Fruit fly (Drosophila melanogaster): ENCODE data around the gene CG18754.

The CG18754 gene

dm6 chr3R:23713901-23714300 is 30.0 kb downstream of the CG18754 start (continued):
- TF ChIP-seq BEAF-32 (GFP tag; optimal IDR thresholded peaks at IDR 0.05) (no peak), CHES-1-like (GFP tag; optimal IDR thresholded peaks at IDR 0.05) (no peak), CG17359 (tag; optimal IDR thresholded peaks at IDR 0.05) (peak; percentile 70), wek (GFP tag; optimal IDR thresholded peaks at IDR 0.05) (no peak), ind (GFP tag; optimal IDR thresholded peaks at IDR 0.05) (peak; percentile 17), CG17802 (tag; optimal IDR thresholded peaks at IDR 0.05) (peak; percentile 8), HmgZ (tag; optimal IDR thresholded peaks at IDR 0.05) (no peak), CG12219 (GFP tag; optimal IDR thresholded peaks at IDR 0.05) (peak; percentile 57), caup (GFP tag; optimal IDR thresholded peaks at IDR 0.05; ENCODE audit: severe bottlenecking) (no peak), CG3407 (GFP tag; optimal IDR thresholded peaks at IDR 0.05) (peak; percentile 60), CG32767 (GFP tag; IDR thresholded peaks at IDR 0.05) (0 out of 2 replicates have a peak, but pooled peaks have one; percentile 26), CG18476 (GFP tag; optimal IDR thresholded peaks at IDR 0.05) (peak; percentile 34), CG9876 (GFP tag; optimal IDR thresholded peaks at IDR 0.05) (no peak), CG31388 (GFP tag; optimal IDR thresholded peaks at IDR 0.05) (peak; percentile 64), Taf1 (GFP tag; IDR thresholded peaks at IDR 0.05) (no peak), danr (GFP tag; IDR thresholded peaks at IDR 0.05) (no peak), CG34224 (GFP tag; IDR thresholded peaks at IDR 0.05; ENCODE audit: partially characterized antibody) (no peak), pros (GFP tag; optimal IDR thresholded peaks at IDR 0.05) (no peak), aop (GFP tag; IDR thresholded peaks at IDR 0.05) (0 out of 2 replicates have a peak, but pooled peaks have one; percentile 13), CG13775 (GFP tag; optimal IDR thresholded peaks at IDR 0.05) (peak; percentile 46), Lhr (GFP tag; optimal IDR thresholded peaks at IDR 0.05) (peak; percentile 5), CG15601 (tag; optimal IDR thresholded peaks at IDR 0.05) (peak; percentile 48), chn (GFP tag; optimal IDR thresholded peaks at IDR 0.05) (peak; percentile 56), sug (tag; optimal IDR thresholded peaks at IDR 0.05) (peak; percentile 5), CG11093 (GFP tag; IDR thresholded peaks at IDR 0.05) (no peak), chm (GFP tag; IDR thresholded peaks at IDR 0.05) (peak; percentile 58; the same call in 1 of the 2 replicates), C15 (GFP tag; IDR thresholded peaks at IDR 0.05) (no peak), jumu (GFP tag; optimal IDR thresholded peaks at IDR 0.05) (no peak), amos (GFP tag; IDR thresholded peaks at IDR 0.05; ENCODE audit: partially characterized antibody) (no peak), eyg (GFP tag; optimal IDR thresholded peaks at IDR 0.05) (peak; percentile 28), unpg (GFP tag; optimal IDR thresholded peaks at IDR 0.05) (peak; percentile 82), CG2199 (GFP tag; IDR thresholded peaks at IDR 0.05) (no peak), yki (optimal IDR thresholded peaks at IDR 0.05) (no peak), scrt (GFP tag; optimal IDR thresholded peaks at IDR 0.05) (peak; percentile 14), CG12391 (tag; optimal IDR thresholded peaks at IDR 0.05) (peak; percentile 75), org-1 (GFP tag; optimal IDR thresholded peaks at IDR 0.05) (peak; percentile 18), gt (GFP tag; IDR thresholded peaks at IDR 0.05) (0 out of 2 replicates have a peak, but pooled peaks have one; percentile 21), ara (GFP tag; IDR thresholded peaks at IDR 0.05) (peak; percentile 75), CG17186 (GFP tag; optimal IDR thresholded peaks at IDR 0.05) (no peak), en (GFP tag; optimal IDR thresholded peaks at IDR 0.05) (no peak), CoRest (tag; optimal IDR thresholded peaks at IDR 0.05) (peak; percentile 71), NK7.1 (GFP tag; optimal IDR thresholded peaks at IDR 0.05) (no peak), cato (GFP tag; optimal IDR thresholded peaks at IDR 0.05; ENCODE audit: borderline replicate concordance) (peak; percentile 26), Pdp1 (GFP tag; optimal IDR thresholded peaks at IDR 0.05) (peak; percentile 44 to 66), BtbVII (GFP tag; optimal IDR thresholded peaks at IDR 0.05) (no peak), schlank (tag; optimal IDR thresholded peaks at IDR 0.05) (no peak), Poxn (GFP tag; IDR thresholded peaks at IDR 0.05) (no peak), Nf-YB (GFP tag; optimal IDR thresholded peaks at IDR 0.05) (no peak), CG16863 (GFP tag; optimal IDR thresholded peaks at IDR 0.05) (peak; percentile 43), trem (tag; optimal IDR thresholded peaks at IDR 0.05) (peak; percentile 25), NC2β (GFP tag; optimal IDR thresholded peaks at IDR 0.05) (peak; percentile 56)
